Worm (Caenorhabditis elegans): ENCODE measurements around the gene F59B2.15.
A peak's percentile ranks its signal among the peaks of the same experiment; 100 is the strongest.

Gene F59B2.15

DNA sequence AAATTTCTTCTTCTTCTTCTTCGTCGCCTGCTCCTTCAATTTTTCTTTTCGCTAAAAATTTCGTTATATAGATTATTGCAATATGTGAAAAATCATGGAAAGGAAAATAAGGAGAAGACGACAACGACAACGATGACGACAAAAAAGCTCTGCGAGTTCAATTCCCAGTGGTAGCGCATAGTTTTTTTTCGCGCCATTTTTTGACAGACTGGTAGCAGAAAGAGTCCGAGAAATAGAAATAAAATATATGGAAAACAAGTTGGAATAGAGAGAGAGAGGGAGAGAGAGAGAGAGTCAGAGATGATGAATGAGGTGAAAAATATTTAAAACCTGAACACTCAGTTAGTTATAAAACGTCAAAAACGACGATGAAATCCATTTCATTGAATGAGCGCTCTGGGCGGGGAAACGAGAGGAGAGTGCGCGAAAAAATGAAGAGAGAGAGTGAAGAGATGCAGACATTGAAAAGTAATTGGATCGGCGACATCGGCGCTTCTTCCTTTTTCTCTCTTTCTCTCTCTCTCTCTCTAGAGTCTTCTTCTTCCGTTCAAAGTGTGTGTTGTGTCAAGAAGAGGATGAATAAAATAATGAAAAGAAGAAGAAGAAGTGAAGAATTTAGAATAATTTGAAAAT is 20.5 kb downstream of the F59B2.15 start, which contains the start of gene pde-2 (continued):
- TF ChIP-seq rec-8 (tag; optimal IDR thresholded peaks at IDR 0.05) (no peak), lin-40 (tag; optimal IDR thresholded peaks at IDR 0.05) (peak; percentile 44)

DNA sequence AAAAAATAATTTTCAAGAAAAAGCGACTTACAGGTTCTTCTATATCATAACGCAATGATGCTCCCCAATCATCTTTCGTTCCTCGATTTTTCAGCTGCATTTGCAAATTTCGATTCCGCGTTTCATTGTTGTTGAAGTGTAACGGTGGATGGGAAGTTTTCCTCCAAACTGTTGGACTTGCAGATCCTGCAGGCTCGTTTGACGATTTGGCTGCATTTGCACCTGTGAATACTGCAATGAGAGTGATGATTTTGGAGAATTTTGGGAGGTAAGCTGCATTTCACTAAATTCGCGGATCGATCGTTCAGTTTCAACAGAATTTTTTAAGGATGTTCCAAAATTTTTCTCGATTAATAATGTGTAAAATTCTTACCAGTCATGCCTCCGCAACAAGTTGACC is 21.6 kb downstream of the F59B2.15 start:
- no peak for TF ChIP-seq rec-8 (tag; optimal IDR thresholded peaks at IDR 0.05)
- TF ChIP-seq Y95B8A.8 (GFP tag; IDR thresholded peaks at IDR 0.05), result no peak
- TF ChIP-seq snpc-4 (GFP tag; optimal IDR thresholded peaks at IDR 0.05), result no peak
- no peak for TF ChIP-seq snpc-4 (tag; optimal IDR thresholded peaks at IDR 0.05)
- no peak for TF ChIP-seq hmg-1.2 (GFP tag; IDR thresholded peaks at IDR 0.05)
- TF ChIP-seq ztf-28 (GFP tag; IDR thresholded peaks at IDR 0.05), result no peak
- no peak for TF ChIP-seq lin-40 (tag; optimal IDR thresholded peaks at IDR 0.05)
- TF ChIP-seq T26A5.8 (tag; optimal IDR thresholded peaks at IDR 0.05), result no peak
- no peak for TF ChIP-seq F55B11.4 (tag; optimal IDR thresholded peaks at IDR 0.05; ENCODE audit: borderline replicate concordance, insufficient read depth)
- no peak for TF ChIP-seq ztf-6 (GFP tag; IDR thresholded peaks at IDR 0.05)
- no peak for TF ChIP-seq lin-54 (GFP tag; optimal IDR thresholded peaks at IDR 0.05)
- TF ChIP-seq mel-28 (tag; optimal IDR thresholded peaks at IDR 0.05; ENCODE audit: borderline replicate concordance), result no peak
- TF ChIP-seq ceh-91 (GFP tag; IDR thresholded peaks at IDR 0.05), result no peak
- TF ChIP-seq lin-26 (GFP tag; IDR thresholded peaks at IDR 0.05), result no peak
- no peak for TF ChIP-seq let-607 (tag; optimal IDR thresholded peaks at IDR 0.05)
- TF ChIP-seq attf-5 (GFP tag; optimal IDR thresholded peaks at IDR 0.05), result no peak
- TF ChIP-seq F57A8.1 (GFP tag; optimal IDR thresholded peaks at IDR 0.05), result no peak
- no peak for TF ChIP-seq mes-4 (tag; optimal IDR thresholded peaks at IDR 0.05)
- no peak for TF ChIP-seq sdz-38 (tag; optimal IDR thresholded peaks at IDR 0.05)

DNA sequence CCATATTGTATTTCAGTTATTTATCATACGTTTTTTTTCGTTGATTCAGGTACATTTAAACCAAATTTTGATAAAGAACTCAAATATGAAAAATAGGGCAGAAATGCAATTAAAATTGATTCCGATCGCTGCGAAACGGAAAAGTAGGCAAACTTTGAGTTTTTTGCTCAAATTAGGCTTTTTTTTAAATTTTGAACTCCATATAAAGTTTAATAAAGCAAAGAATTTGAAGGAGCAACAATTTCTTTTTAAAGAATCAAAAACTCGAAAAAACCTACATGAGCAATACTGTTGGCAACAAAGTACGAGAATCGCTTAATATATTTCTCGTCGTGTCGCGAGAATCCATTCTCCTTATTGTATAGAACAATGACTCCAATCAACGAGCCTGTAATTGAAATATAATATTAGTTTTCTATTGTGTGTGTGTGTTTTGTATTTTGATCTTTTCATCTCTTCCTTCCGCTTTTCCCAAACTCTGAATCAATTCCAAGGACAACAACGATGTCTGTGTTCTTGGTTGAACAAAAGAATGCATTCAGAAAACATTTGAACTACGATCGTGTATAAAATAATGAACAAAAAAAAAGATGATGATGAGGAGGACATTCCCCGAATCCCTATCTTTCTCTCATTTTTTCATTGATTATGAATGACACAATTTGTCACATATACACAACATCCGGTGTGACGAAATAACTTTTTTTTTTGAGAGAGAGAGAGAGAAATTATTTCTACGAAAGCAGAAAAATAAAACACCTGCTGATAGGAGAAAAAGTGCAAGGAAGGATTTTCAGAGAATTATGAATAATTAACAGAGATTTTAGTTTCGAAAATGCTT is 23.7 kb downstream of the F59B2.15 start:
- TF ChIP-seq C17E4.6 (GFP tag; IDR thresholded peaks at IDR 0.05) (no peak), K12H6.12 (tag; optimal IDR thresholded peaks at IDR 0.05) (peak; percentile 20), hsf-1 (GFP tag; IDR thresholded peaks at IDR 0.05) (0 out of 2 replicates have a peak, but pooled peaks have one; percentile 31), Y53G8AR.9 (GFP tag; conservative IDR thresholded peaks at IDR 0.05) (0 out of 2 replicates have a peak, but pooled peaks have one; percentile 21), nfyb-1 (GFP tag; IDR thresholded peaks at IDR 0.05) (peak; percentile 34; the same call in 1 of the 2 replicates), cebp-1 (GFP tag; IDR thresholded peaks at IDR 0.05) (peak; percentile 33; the same call in 1 of the 2 replicates), cebp-1 (tag; optimal IDR thresholded peaks at IDR 0.05) (peak; percentile 71), pbrm-1 (GFP tag; IDR thresholded peaks at IDR 0.05) (no peak), ets-4 (GFP tag; optimal IDR thresholded peaks at IDR 0.05) (no peak), zim-3 (tag; optimal IDR thresholded peaks at IDR 0.05) (peak; percentile 29), chd-7 (tag; optimal IDR thresholded peaks at IDR 0.05) (peak; percentile 52), F57C9.4 (tag; optimal IDR thresholded peaks at IDR 0.05) (no peak), Y95B8A.8 (GFP tag; IDR thresholded peaks at IDR 0.05) (0 out of 2 replicates have a peak, but pooled peaks have one; percentile 22), lin-35 (GFP tag; optimal IDR thresholded peaks at IDR 0.05) (peak in 1 of 3 experiments; percentile 31), lin-40 (tag; optimal IDR thresholded peaks at IDR 0.05) (peak; percentile 9), rcor-1 (GFP tag; IDR thresholded peaks at IDR 0.05) (0 out of 2 replicates have a peak, but pooled peaks have one; percentile 7), ekl-4 (GFP tag; IDR thresholded peaks at IDR 0.05) (peak; percentile 53; the same call in 1 of the 2 replicates), cebp-2 (GFP tag; IDR thresholded peaks at IDR 0.05) (no peak), ZK185.1 (tag; optimal IDR thresholded peaks at IDR 0.05; ENCODE audit: poor library complexity, severe bottlenecking) (peak; percentile 9)

All from whole organism, young adult.